Worm (Caenorhabditis elegans) whole organism, L2 larva: Measurements from ENCODE around the gene elk-2.
A peak's percentile ranks its signal among the peaks of the same experiment; 100 is the strongest.

Source experiments
- ZK546.5 ChIP-seq: sonication (generic microtip); optimal IDR thresholded peaks from 2 replicates; lab custom pipeline; 2017; ENCODE audit warnings: missing biosample characterization, missing genetic modification characterization
- alr-1 ChIP-seq: fragments of 150-350 bp; optimal IDR thresholded peaks from 2 replicates; lab custom pipeline; 2014; ENCODE audit warnings: missing biosample characterization, missing genetic modification characterization
- ama-1 ChIP-seq: fragments of 150-350 bp; optimal IDR thresholded peaks from 2 replicates; lab custom pipeline; 2018; ENCODE audit warnings: inconsistent platforms
- blmp-1 ChIP-seq: sonication (generic microtip); optimal IDR thresholded peaks from 2 replicates; lab custom pipeline; 2017; ENCODE audit warnings: missing genetic modification characterization, mild to moderate bottlenecking, missing compliant biosample characterization, antibody characterized with exemption, moderate library complexity; ENCODE audit not compliant: insufficient read depth
- ceh-16 ChIP-seq: fragments of 150-350 bp; optimal IDR thresholded peaks from 2 replicates; lab custom pipeline; 2014; ENCODE audit warnings: missing biosample characterization, missing genetic modification characterization
- ceh-82 ChIP-seq: fragments of 150-350 bp; optimal IDR thresholded peaks from 2 replicates; lab custom pipeline; 2014; ENCODE audit warnings: missing biosample characterization, missing genetic modification characterization
- crh-2 ChIP-seq: sonication (generic microtip); optimal IDR thresholded peaks from 2 replicates; lab custom pipeline; 2017; ENCODE audit warnings: missing biosample characterization, missing genetic modification characterization
- dmd-4 ChIP-seq: sonication (generic microtip); optimal IDR thresholded peaks from 2 replicates; lab custom pipeline; 2017; ENCODE audit warnings: missing biosample characterization, missing genetic modification characterization
- gmeb-1 ChIP-seq: fragments of 150-350 bp; optimal IDR thresholded peaks from 2 replicates; lab custom pipeline; 2014; ENCODE audit warnings: missing biosample characterization, missing genetic modification characterization
- lsy-2 ChIP-seq, 2 experiments: fragments of 150-350 bp in 1 of 2; sonication (generic microtip) in 1 of 2; optimal IDR thresholded peaks; 2 replicates each; lab custom pipeline; 2014 to 2017; ENCODE audit warnings: missing biosample characterization in 2 of 2, missing genetic modification characterization in 2 of 2
- mab-5 ChIP-seq: fragments of 150-350 bp; optimal IDR thresholded peaks from 2 replicates; lab custom pipeline; 2014; ENCODE audit warnings: missing biosample characterization, missing genetic modification characterization
- nhr-11 ChIP-seq: fragments of 150-350 bp; optimal IDR thresholded peaks from 2 replicates; lab custom pipeline; 2014; ENCODE audit warnings: missing biosample characterization, missing genetic modification characterization
- nhr-12 ChIP-seq: fragments of 150-350 bp; optimal IDR thresholded peaks from 2 replicates; lab custom pipeline; 2014; ENCODE audit warnings: missing biosample characterization, missing genetic modification characterization
- nhr-6 ChIP-seq: fragments of 150-350 bp; optimal IDR thresholded peaks from 2 replicates; lab custom pipeline; 2014; ENCODE audit warnings: missing biosample characterization, missing genetic modification characterization
- sma-3 ChIP-seq: sonication (generic microtip); optimal IDR thresholded peaks from 2 replicates; lab custom pipeline; 2016; ENCODE audit warnings: missing genetic modification reagents, missing genetic modification characterization, missing compliant biosample characterization
- unc-39 ChIP-seq: fragments of 150-350 bp; optimal IDR thresholded peaks from 2 replicates; lab custom pipeline; 2014; ENCODE audit warnings: missing biosample characterization, missing genetic modification characterization
- unc-62 ChIP-seq: fragments of 150-350 bp; optimal IDR thresholded peaks from 2 replicates; lab custom pipeline; 2014; ENCODE audit warnings: missing biosample characterization, missing genetic modification reagents, missing genetic modification characterization
- ztf-1 ChIP-seq: fragments of 200-800 bp; sonication (Bioruptor generic); conservative IDR thresholded peaks from 2 replicates; pipeline ENCODE4 v1.3.6; 2022; ENCODE audit warnings: missing genetic modification characterization, missing compliant biosample characterization
- ztf-11 ChIP-seq: sonication (generic microtip); optimal IDR thresholded peaks from 2 replicates; lab custom pipeline; 2017; ENCODE audit warnings: missing biosample characterization, missing genetic modification characterization

Gene elk-2

DNA sequence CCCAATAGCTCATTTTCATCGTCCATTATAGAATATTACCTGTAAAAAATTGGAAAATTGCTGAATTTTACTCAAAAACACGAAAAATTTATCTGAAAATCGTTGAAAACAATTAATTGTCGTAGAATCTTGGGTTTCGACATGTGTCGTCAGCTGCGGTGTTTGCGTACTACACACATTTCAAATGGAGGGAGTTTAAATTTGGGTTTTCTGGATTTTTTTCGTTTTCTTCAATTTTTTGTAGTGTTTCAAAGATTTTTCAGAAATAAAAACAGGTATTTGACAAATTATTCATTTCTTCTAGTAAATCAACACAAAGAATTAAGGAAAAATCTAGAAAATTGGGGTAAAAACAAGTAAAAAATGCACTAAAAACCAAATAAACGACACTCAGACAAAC is 4.1 kb downstream of the elk-2 start, which contains the start of gene Y73B3A.4:
Y73B3A.4 (minus strand) TSS at position 41 of the 400 bp plus-strand sequence.
- TF ChIP-seq gmeb-1, result peak; percentile 28
- TF ChIP-seq, all 48 proteins: peak for 1; not testable (repeated sequence) for 47

DNA sequence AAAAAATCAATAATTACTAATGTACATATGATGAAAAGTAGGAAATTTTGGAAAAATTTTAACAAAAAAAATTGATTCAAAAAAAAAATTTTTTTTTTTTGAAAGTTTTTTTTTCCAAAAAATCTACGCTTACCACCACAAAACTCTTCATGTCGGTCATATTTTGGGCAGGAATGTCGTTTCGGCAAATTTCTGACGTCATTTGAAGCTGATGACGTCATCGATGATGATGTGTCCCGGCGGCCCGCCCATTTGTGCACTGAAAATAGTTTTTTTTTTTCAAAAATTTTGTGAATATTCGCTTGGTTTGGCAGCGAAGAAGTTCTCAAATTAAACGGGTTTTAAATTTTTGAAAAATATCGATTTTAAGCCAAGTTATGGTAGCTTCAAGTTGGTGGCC is 19.9 kb downstream of the elk-2 start:
- TF ChIP-seq dmd-4 (tag; lab: Kevin White, UChicago), result no peak
- no peak for TF ChIP-seq ZK546.5 (tag; lab: Kevin White, UChicago)
- no peak for TF ChIP-seq nhr-11
- TF ChIP-seq unc-62 (GFP tag; lab: Kevin White, UChicago), result no peak
- TF ChIP-seq alr-1 (tag; lab: Kevin White, UChicago), result no peak
- no peak for TF ChIP-seq ceh-16 (tag; lab: Kevin White, UChicago)
- no peak for TF ChIP-seq sma-3 (GFP tag; lab: Kevin White, UChicago)
- no peak for TF ChIP-seq nhr-6
- TF ChIP-seq nhr-12 (tag; lab: Kevin White, UChicago), result no peak
- no peak for TF ChIP-seq blmp-1 (tag; lab: Kevin White, UChicago)
- TF ChIP-seq ztf-11 (tag; lab: Kevin White, UChicago), result no peak
- no peak for TF ChIP-seq ztf-1 (GFP tag; lab: Robert Waterston, UW)
- TF ChIP-seq crh-2 (tag; lab: Kevin White, UChicago), result no peak
- no peak for TF ChIP-seq ceh-82 (tag; lab: Kevin White, UChicago)
- TF ChIP-seq unc-39 (tag; lab: Kevin White, UChicago), result no peak

DNA sequence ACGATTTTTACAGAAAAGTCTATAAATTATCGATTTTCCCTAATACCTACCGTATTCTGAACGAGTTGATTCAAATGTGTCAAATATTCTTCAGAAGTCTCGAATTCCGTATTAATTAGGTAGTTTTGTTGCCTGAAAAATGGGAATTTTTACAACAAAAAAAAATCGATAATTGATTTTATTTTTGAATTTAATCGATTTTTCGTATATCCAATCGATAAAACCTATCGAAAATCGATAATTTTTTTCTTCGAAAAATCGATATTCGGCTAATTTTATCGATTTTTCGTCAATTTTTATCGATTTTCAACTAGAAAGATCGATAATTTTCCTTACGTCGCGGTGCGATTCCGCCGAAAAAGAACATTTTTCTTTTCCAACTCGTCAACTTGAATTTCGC is 24.2 kb downstream of the elk-2 start:
- TF ChIP-seq sma-3 (GFP tag; lab: Kevin White, UChicago) (no peak), lsy-2 (tag; optimal IDR thresholded peaks at IDR 0.05; lab: Kevin White, UChicago) (no peak), nhr-11 (no peak), mab-5 (tag; lab: Kevin White, UChicago) (no peak), ama-1 (lab: Kevin White, UChicago) (no peak)

DNA sequence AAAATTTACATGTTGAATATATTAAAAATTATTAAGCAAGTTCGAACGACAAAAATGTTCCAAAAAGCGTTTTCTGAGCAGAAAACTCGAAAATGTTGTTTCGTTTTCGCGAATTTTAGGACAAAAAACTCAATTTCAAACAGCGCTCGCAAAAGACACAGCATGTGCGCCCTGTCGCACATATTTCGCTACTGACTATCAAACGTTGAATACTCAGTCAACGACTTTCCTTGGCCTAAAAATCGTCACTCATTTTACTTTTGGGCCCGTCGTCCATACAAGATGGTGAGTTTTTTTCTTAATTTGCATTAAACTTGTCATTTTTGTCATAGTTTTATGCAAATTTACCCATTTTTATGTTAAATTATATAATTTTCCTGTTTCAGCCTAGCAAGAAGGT is 49.7 kb downstream of the elk-2 start:
- peak in 1 of 2 experiments; percentile 7 for TF ChIP-seq lsy-2 (tag; optimal IDR thresholded peaks at IDR 0.05; lab: Kevin White, UChicago)
